Fruit fly (Drosophila melanogaster) whole organism, pupa: ENCODE data around the gene CG5412.

Experiments used
- CG10348 ChIP-seq: fragments of 200-800 bp; sonication (Bioruptor generic); IDR thresholded peaks from 2 replicates; pipeline ENCODE4 v1.3.6; 2022; ENCODE audit warnings: missing biosample characterization, missing genetic modification characterization
- CG12605 ChIP-seq: fragments of 200-800 bp; sonication (Bioruptor generic); IDR thresholded peaks from 2 replicates; pipeline ENCODE4 v1.3.6; 2022; ENCODE audit warnings: missing biosample characterization, missing genetic modification characterization
- CG13204 ChIP-seq: fragments of 200-800 bp; sonication (Bioruptor generic); optimal IDR thresholded peaks from 2 replicates; lab custom pipeline; 2018; ENCODE audit warnings: missing biosample characterization, mild to moderate bottlenecking, missing genetic modification characterization, moderate library complexity
- CG14655 ChIP-seq: fragments of 200-800 bp; sonication (Bioruptor generic); optimal IDR thresholded peaks from 3 replicates; lab custom pipeline; 2017; ENCODE audit warnings: mild to moderate bottlenecking, missing biosample characterization, missing genetic modification reagents, missing genetic modification characterization
- CG15710 ChIP-seq: fragments of 200-800 bp; sonication (Bioruptor generic); optimal IDR thresholded peaks from 2 replicates; lab custom pipeline; 2018; ENCODE audit warnings: missing biosample characterization, mild to moderate bottlenecking, missing genetic modification characterization, moderate library complexity
- CG17806 ChIP-seq: fragments of 200-800 bp; sonication (Bioruptor generic); optimal IDR thresholded peaks from 2 replicates; lab custom pipeline; 2018; ENCODE audit warnings: missing biosample characterization, mild to moderate bottlenecking, missing genetic modification characterization, moderate library complexity
- CG32121 ChIP-seq: fragments of 200-800 bp; sonication (Bioruptor generic); IDR thresholded peaks from 2 replicates; pipeline ENCODE4 v1.3.6; 2022; ENCODE audit warnings: missing biosample characterization, missing genetic modification characterization
- CG34367 ChIP-seq: fragments of 200-800 bp; sonication (Bioruptor generic); optimal IDR thresholded peaks from 2 replicates; lab custom pipeline; 2018; ENCODE audit warnings: missing biosample characterization, mild to moderate bottlenecking, missing genetic modification characterization
- CG4496 ChIP-seq: fragments of 200-800 bp; sonication (Bioruptor generic); IDR thresholded peaks from 3 replicates; pipeline ENCODE4 v1.3.6; 2022; ENCODE audit warnings: missing biosample characterization, missing genetic modification characterization
- CG8159 ChIP-seq: fragments of 200-800 bp; sonication (Bioruptor generic); optimal IDR thresholded peaks from 3 replicates; lab custom pipeline; 2018; ENCODE audit warnings: missing biosample characterization, mild to moderate bottlenecking, missing genetic modification characterization, moderate library complexity
- CG8301 ChIP-seq: fragments of 200-800 bp; sonication (Bioruptor generic); optimal IDR thresholded peaks from 2 replicates; lab custom pipeline; 2018; ENCODE audit warnings: missing biosample characterization, mild to moderate bottlenecking, missing genetic modification characterization
- CG9948 ChIP-seq: fragments of 200-800 bp; sonication (Bioruptor generic); optimal IDR thresholded peaks from 2 replicates; lab custom pipeline; 2018; ENCODE audit warnings: missing biosample characterization, mild to moderate bottlenecking, missing genetic modification characterization, moderate library complexity
- D1 ChIP-seq: fragments of 200-800 bp; sonication (Bioruptor generic); optimal IDR thresholded peaks from 2 replicates; lab custom pipeline; 2018; ENCODE audit warnings: missing biosample characterization, mild to moderate bottlenecking, missing genetic modification characterization, moderate library complexity
- EcR ChIP-seq: fragments of 200-800 bp; sonication (Bioruptor generic); optimal IDR thresholded peaks from 3 replicates; lab custom pipeline; 2019; ENCODE audit warnings: missing biosample characterization, missing genetic modification characterization, mild to moderate bottlenecking, moderate library complexity, missing genetic modification reagents
- Ets98B ChIP-seq: fragments of 200-800 bp; sonication (Bioruptor generic); IDR thresholded peaks from 2 replicates; pipeline ENCODE4 v1.3.6; 2022; ENCODE audit warnings: missing biosample characterization, missing genetic modification characterization
- Pif1A ChIP-seq: fragments of 200-800 bp; sonication (Bioruptor generic); optimal IDR thresholded peaks from 3 replicates; lab custom pipeline; 2016; ENCODE audit warnings: missing biosample characterization, missing genetic modification characterization
- Pif1B ChIP-seq: fragments of 200-800 bp; sonication (Bioruptor generic); optimal IDR thresholded peaks from 3 replicates; lab custom pipeline; 2016; ENCODE audit warnings: missing biosample characterization, missing genetic modification characterization
- Snoo ChIP-seq: fragments of 200-800 bp; sonication (Bioruptor generic); optimal IDR thresholded peaks from 3 replicates; lab custom pipeline; 2017; ENCODE audit warnings: missing biosample characterization, mild to moderate bottlenecking, missing genetic modification characterization, inconsistent platforms
- fd96Ca ChIP-seq: fragments of 200-800 bp; sonication (Bioruptor generic); IDR thresholded peaks from 3 replicates; pipeline ENCODE4 v1.3.6; 2022; ENCODE audit warnings: missing biosample characterization, missing genetic modification characterization
- gl ChIP-seq: fragments of 200-800 bp; sonication (Bioruptor generic); optimal IDR thresholded peaks from 2 replicates; lab custom pipeline; 2018; ENCODE audit warnings: missing biosample characterization, mild to moderate bottlenecking, missing genetic modification characterization
- rn ChIP-seq: fragments of 200-800 bp; sonication (Bioruptor generic); IDR thresholded peaks from 2 replicates; pipeline ENCODE4 v1.3.6; 2022; ENCODE audit warnings: missing biosample characterization, missing genetic modification characterization

CG5412 gene

dm6 chr3R:20557415-20558105, 19.3 kb upstream of the CG5412 start, which contains the start of the genes DPCoAC and CG5180:
Gene DPCoAC, minus strand, starts transcription at chr3R:20557667.
Gene CG5180, plus strand, starts transcription at chr3R:20557930.
- TF ChIP-seq Ets98B (GFP tag; lab: Robert Waterston, UW), result peak; percentile 41
- TF ChIP-seq gl (tag; lab: Kevin White, UChicago), result peak; percentile 14
- peak; percentile 71 for TF ChIP-seq fd96Ca (GFP tag; lab: Robert Waterston, UW)
- no peak for TF ChIP-seq D1 (tag; lab: Kevin White, UChicago)
- no peak for TF ChIP-seq CG9948
- no peak for TF ChIP-seq Pif1A
- peak; percentile 18 for TF ChIP-seq EcR (GFP tag; lab: Kevin White, UChicago)
- TF ChIP-seq CG8301 (tag; lab: Kevin White, UChicago), result peak; percentile 48
- peak; percentile 31 for TF ChIP-seq Pif1B
- TF ChIP-seq CG10348 (GFP tag; lab: Robert Waterston, UW), result no peak
- peak; percentile 63 for TF ChIP-seq CG14655 (GFP tag; lab: Kevin White, UChicago)
- no peak for TF ChIP-seq CG13204 (GFP tag; lab: Kevin White, UChicago)
- TF ChIP-seq CG15710 (tag; lab: Kevin White, UChicago), result peak; percentile 52
- peak; percentile 19 for TF ChIP-seq CG17806 (tag; lab: Kevin White, UChicago)
- TF ChIP-seq CG32121 (GFP tag; lab: Robert Waterston, UW), result peak; percentile 67
- TF ChIP-seq rn (GFP tag; lab: Robert Waterston, UW), result peak; percentile 33; the same call in 1 of the 2 replicates
- TF ChIP-seq CG4496 (GFP tag; lab: Robert Waterston, UW), result peak; percentile 84
- TF ChIP-seq Snoo (tag; lab: Kevin White, UChicago), result peak; percentile 53
- peak; percentile 47; the same call in 1 of the 2 replicates for TF ChIP-seq CG12605 (GFP tag; lab: Robert Waterston, UW)
- peak; percentile 10 for TF ChIP-seq CG34367
- TF ChIP-seq CG8159, result peak; percentile 47

dm6 chr3R:20558106-20558489, 18.8 kb upstream of the CG5412 start:
- TF ChIP-seq EcR (GFP tag; lab: Kevin White, UChicago) (no peak), CG17806 (tag; lab: Kevin White, UChicago) (no peak), CG15710 (tag; lab: Kevin White, UChicago) (no peak), gl (tag; lab: Kevin White, UChicago) (no peak), Ets98B (GFP tag; lab: Robert Waterston, UW) (no peak), Snoo (tag; lab: Kevin White, UChicago) (no peak)
- TF ChIP-seq, all 21 proteins: peak for 0

DNA sequence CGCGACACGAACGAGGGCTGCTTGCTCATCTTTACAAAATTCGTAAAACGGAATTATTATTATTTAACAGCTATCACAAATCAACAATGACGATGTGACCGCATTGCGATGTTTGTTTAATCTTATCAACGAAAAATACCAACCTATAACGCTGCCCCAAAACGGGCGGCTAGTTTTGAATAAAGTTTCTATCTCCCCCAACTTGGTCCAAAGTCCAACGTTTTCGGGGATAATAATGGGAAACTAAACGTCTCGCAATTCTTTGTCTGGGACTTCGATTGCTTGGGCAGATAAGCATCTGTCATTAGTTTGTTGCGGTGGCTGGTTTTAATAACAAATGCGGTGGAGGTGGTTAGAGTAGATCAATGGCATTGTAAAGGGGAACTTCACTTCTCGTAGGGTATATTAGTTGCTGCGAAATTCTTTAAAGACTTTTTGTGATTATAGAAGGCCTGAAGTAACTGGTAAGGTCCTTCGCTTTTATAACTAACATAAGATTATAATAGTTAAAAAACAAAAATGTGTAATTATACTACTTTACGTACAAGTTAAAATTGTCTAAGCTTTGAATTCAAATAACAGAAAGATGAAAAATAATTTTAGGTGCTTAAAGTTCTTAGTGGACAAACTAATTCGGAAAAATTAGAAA, 16.7 kb upstream of the CG5412 start, which contains the start of gene CG15922:
CG15922 (minus strand) TSS at position 262 of the 649 bp plus-strand sequence.
- TF ChIP-seq CG14655 (GFP tag; lab: Kevin White, UChicago), result peak; percentile 46
- TF ChIP-seq D1 (tag; lab: Kevin White, UChicago), result no peak
- TF ChIP-seq Snoo (tag; lab: Kevin White, UChicago), result peak; percentile 7
- peak; percentile 19; the same call in 1 of the 2 replicates for TF ChIP-seq CG32121 (GFP tag; lab: Robert Waterston, UW)
- no peak for TF ChIP-seq Ets98B (GFP tag; lab: Robert Waterston, UW)
- peak; percentile 46 for TF ChIP-seq gl (tag; lab: Kevin White, UChicago)
- no peak for TF ChIP-seq CG34367
- TF ChIP-seq CG15710 (tag; lab: Kevin White, UChicago), result no peak
- TF ChIP-seq CG8301 (tag; lab: Kevin White, UChicago), result peak; percentile 3
- TF ChIP-seq CG17806 (tag; lab: Kevin White, UChicago), result peak; percentile 1
- TF ChIP-seq CG13204 (GFP tag; lab: Kevin White, UChicago), result no peak
- TF ChIP-seq CG12605 (GFP tag; lab: Robert Waterston, UW), result no peak
- TF ChIP-seq CG9948, result no peak
- no peak for TF ChIP-seq CG4496 (GFP tag; lab: Robert Waterston, UW)
- no peak for TF ChIP-seq EcR (GFP tag; lab: Kevin White, UChicago)
- TF ChIP-seq fd96Ca (GFP tag; lab: Robert Waterston, UW), result peak; percentile 52; the same call in 2 of the 3 replicates
- no peak for TF ChIP-seq Pif1A
- no peak for TF ChIP-seq rn (GFP tag; lab: Robert Waterston, UW)
- no peak for TF ChIP-seq CG10348 (GFP tag; lab: Robert Waterston, UW)
- TF ChIP-seq Pif1B, result peak; percentile 6
- peak; percentile 3 for TF ChIP-seq CG8159

dm6 chr3R:20560668-20561226, 16.1 kb upstream of the CG5412 start, which contains the start of gene CG5191:
Gene CG5191, plus strand, starts transcription at chr3R:20560865.
- TF ChIP-seq CG14655 (GFP tag; lab: Kevin White, UChicago) (peak; percentile 11), Ets98B (GFP tag; lab: Robert Waterston, UW) (peak; percentile 32; the same call in 1 of the 2 replicates), EcR (GFP tag; lab: Kevin White, UChicago) (peak; percentile 33), CG10348 (GFP tag; lab: Robert Waterston, UW) (no peak)

DNA sequence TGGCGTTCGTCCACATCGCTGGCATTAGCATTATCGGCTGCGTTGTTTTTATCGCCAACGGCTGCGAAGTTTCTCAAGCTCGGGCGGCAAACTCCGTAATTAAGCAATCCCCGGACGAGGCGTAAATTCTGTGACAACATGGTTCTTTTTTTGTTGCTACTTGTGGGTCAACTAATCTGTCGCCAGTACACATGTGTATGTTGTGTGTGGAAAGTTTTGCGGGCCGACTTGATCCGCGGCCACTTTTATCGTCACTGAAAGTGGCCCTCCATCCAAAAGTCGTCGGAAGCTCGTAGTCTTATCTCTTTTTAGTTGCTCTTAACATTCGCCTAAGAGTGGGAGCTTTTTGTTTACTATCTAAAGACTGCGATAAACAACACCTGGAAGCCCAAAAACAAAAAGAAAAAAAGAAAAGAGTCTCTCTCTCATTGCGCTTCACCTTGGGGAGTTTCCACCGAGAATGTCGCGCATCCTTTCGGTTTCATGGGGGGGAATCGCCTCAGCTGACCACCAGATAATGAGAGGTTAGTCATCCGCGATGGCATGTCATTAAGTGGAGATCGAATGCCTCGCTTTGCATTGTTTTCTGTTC, 12.9 kb upstream of the CG5412 start, which contains the start of gene CG10877:
CG10877 (minus strand) TSS at position 238 of the 592 bp plus-strand sequence.
- TF ChIP-seq CG10348 (GFP tag; lab: Robert Waterston, UW) (no peak), CG32121 (GFP tag; lab: Robert Waterston, UW) (no peak), CG17806 (tag; lab: Kevin White, UChicago) (no peak), gl (tag; lab: Kevin White, UChicago) (no peak), Ets98B (GFP tag; lab: Robert Waterston, UW) (no peak), Snoo (tag; lab: Kevin White, UChicago) (no peak), CG8301 (tag; lab: Kevin White, UChicago) (no peak), fd96Ca (GFP tag; lab: Robert Waterston, UW) (no peak), CG13204 (GFP tag; lab: Kevin White, UChicago) (peak; percentile 2), CG15710 (tag; lab: Kevin White, UChicago) (peak; percentile 19), EcR (GFP tag; lab: Kevin White, UChicago) (peak; percentile 85), Pif1B (no peak), CG9948 (no peak), CG8159 (peak; percentile 9), rn (GFP tag; lab: Robert Waterston, UW) (no peak), CG12605 (GFP tag; lab: Robert Waterston, UW) (0 out of 2 replicates have a peak, but pooled peaks have one; percentile 26), CG34367 (no peak), CG4496 (GFP tag; lab: Robert Waterston, UW) (0 out of 3 replicates have a peak, but pooled peaks have one; percentile 19), CG14655 (GFP tag; lab: Kevin White, UChicago) (no peak), Pif1A (peak; percentile 33), D1 (tag; lab: Kevin White, UChicago) (no peak)
